Fruit fly (Drosophila melanogaster) whole organism, embryonic: ENCODE data around the gene nAChRalpha7.
A peak's percentile ranks its signal among the peaks of the same experiment; 100 is the strongest.

Experiments used
- Atf6 ChIP-seq: fragments of 200-800 bp; sonication (Bioruptor generic); IDR thresholded peaks from 2 replicates; pipeline ENCODE4 v1.3.6; 2022; ENCODE audit warnings: missing biosample characterization, missing genetic modification characterization
- BEAF-32 ChIP-seq: fragments of 200-800 bp; sonication (Bioruptor generic); optimal IDR thresholded peaks from 3 replicates; lab custom pipeline; 2017; ENCODE audit warnings: missing biosample characterization, missing genetic modification characterization, mild to moderate bottlenecking, moderate library complexity, missing genetic modification reagents
- CG1024 ChIP-seq: fragments of 200-800 bp; sonication (Bioruptor generic); IDR thresholded peaks from 2 replicates; pipeline ENCODE4 v1.3.6; 2022; ENCODE audit warnings: missing biosample characterization, missing genetic modification characterization
- CG10267 ChIP-seq: fragments of 200-800 bp; sonication (Bioruptor generic); optimal IDR thresholded peaks from 2 replicates; lab custom pipeline; 2018; ENCODE audit warnings: missing biosample characterization, mild to moderate bottlenecking, missing genetic modification characterization, moderate library complexity
- CG10462 ChIP-seq: fragments of 200-800 bp; sonication (Bioruptor generic); optimal IDR thresholded peaks from 2 replicates; lab custom pipeline; 2016; ENCODE audit warnings: missing biosample characterization, missing genetic modification characterization
- CG11093 ChIP-seq: fragments of 200-800 bp; sonication (Bioruptor generic); IDR thresholded peaks from 3 replicates; pipeline ENCODE4 v1.3.6; 2022; ENCODE audit warnings: missing biosample characterization, missing genetic modification characterization
- CG14860 ChIP-seq: fragments of 200-800 bp; sonication (Bioruptor generic); IDR thresholded peaks from 3 replicates; pipeline ENCODE4 v1.3.6; 2022; ENCODE audit warnings: missing biosample characterization, missing genetic modification characterization; ENCODE audit not compliant: partially characterized antibody
- CG17612 ChIP-seq: fragments of 200-800 bp; sonication (Bioruptor generic); IDR thresholded peaks from 2 replicates; pipeline ENCODE4 v1.3.6; 2022; ENCODE audit warnings: missing biosample characterization, missing genetic modification characterization
- CG18262 ChIP-seq: fragments of 200-800 bp; optimal IDR thresholded peaks from 3 replicates; lab custom pipeline; 2019; ENCODE audit warnings: missing biosample characterization, mild to moderate bottlenecking, missing genetic modification characterization, moderate library complexity
- CG2116 ChIP-seq: fragments of 200-800 bp; sonication (Bioruptor generic); optimal IDR thresholded peaks from 3 replicates; lab custom pipeline; 2018; ENCODE audit warnings: missing biosample characterization, mild to moderate bottlenecking, missing genetic modification characterization
- CG2120 ChIP-seq: fragments of 200-800 bp; sonication (Bioruptor generic); optimal IDR thresholded peaks from 3 replicates; lab custom pipeline; 2016; ENCODE audit warnings: missing biosample characterization, missing genetic modification characterization
- CG2678 ChIP-seq: fragments of 200-800 bp; sonication (Bioruptor generic); optimal IDR thresholded peaks from 3 replicates; lab custom pipeline; 2019; ENCODE audit warnings: missing biosample characterization, mild to moderate bottlenecking, missing genetic modification characterization, moderate library complexity
- CG2889 ChIP-seq: fragments of 200-800 bp; sonication (Bioruptor generic); IDR thresholded peaks from 3 replicates; pipeline ENCODE4 v1.3.6; 2022; ENCODE audit warnings: missing biosample characterization, missing genetic modification characterization
- CG33557 ChIP-seq: fragments of 200-800 bp; sonication (Bioruptor generic); optimal IDR thresholded peaks from 2 replicates; lab custom pipeline; 2019; ENCODE audit warnings: missing biosample characterization, mild to moderate bottlenecking, missing genetic modification characterization, moderate library complexity
- CG4730 ChIP-seq: fragments of 200-800 bp; sonication (Bioruptor generic); IDR thresholded peaks from 2 replicates; pipeline ENCODE4 v1.3.6; 2022; ENCODE audit warnings: missing biosample characterization, missing genetic modification characterization
- CG7556 ChIP-seq: fragments of 200-800 bp; sonication (Bioruptor generic); optimal IDR thresholded peaks from 2 replicates; lab custom pipeline; 2017; ENCODE audit warnings: missing biosample characterization, mild to moderate bottlenecking, missing genetic modification characterization
- CG7745 ChIP-seq: fragments of 200-800 bp; sonication (Bioruptor generic); optimal IDR thresholded peaks from 2 replicates; lab custom pipeline; 2018; ENCODE audit warnings: missing biosample characterization, mild to moderate bottlenecking, missing genetic modification characterization, moderate library complexity
- CG8089 ChIP-seq: fragments of 200-800 bp; sonication (Bioruptor generic); optimal IDR thresholded peaks from 3 replicates; lab custom pipeline; 2016; ENCODE audit warnings: missing biosample characterization, missing genetic modification characterization
- CG8281 ChIP-seq: fragments of 200-800 bp; sonication (Bioruptor generic); optimal IDR thresholded peaks from 2 replicates; lab custom pipeline; 2018; ENCODE audit warnings: missing biosample characterization, mild to moderate bottlenecking, missing genetic modification characterization, moderate library complexity
- CG9727 ChIP-seq: fragments of 200-800 bp; sonication (Bioruptor generic); optimal IDR thresholded peaks from 3 replicates; lab custom pipeline; 2017; ENCODE audit warnings: missing biosample characterization, mild to moderate bottlenecking, missing genetic modification characterization
- D ChIP-seq, 2 experiments: fragments of 200-800 bp in 1 of 2; fragments of >200 bp in 1 of 2; sonication (Bioruptor generic) in 1 of 2; optimal IDR thresholded peaks; 2 replicates in 1 of 2; 3 replicates in 1 of 2; lab custom pipeline; 2017; ENCODE audit warnings: mild to moderate bottlenecking in 1 of 2, missing biosample characterization in 1 of 2, missing genetic modification characterization in 1 of 2, missing genetic modification reagents in 1 of 2
- Fer2 ChIP-seq: fragments of 200-800 bp; sonication (Bioruptor generic); optimal IDR thresholded peaks from 2 replicates; lab custom pipeline; 2018; ENCODE audit warnings: missing biosample characterization, mild to moderate bottlenecking, missing genetic modification characterization, moderate library complexity
- Hey ChIP-seq: fragments of 200-800 bp; sonication (Bioruptor generic); optimal IDR thresholded peaks from 3 replicates; lab custom pipeline; 2018; ENCODE audit warnings: missing biosample characterization, mild to moderate bottlenecking, missing genetic modification characterization
- Hr51 ChIP-seq, 2 experiments: fragments of 200-800 bp; sonication (Bioruptor generic); optimal IDR thresholded peaks; 2 replicates in 1 of 2; 3 replicates in 1 of 2; lab custom pipeline; 2016 to 2018; ENCODE audit warnings: missing biosample characterization in 2 of 2, missing genetic modification characterization in 2 of 2, mild to moderate bottlenecking in 1 of 2, moderate library complexity in 1 of 2
- Oaz ChIP-seq: fragments of 200-800 bp; sonication (Bioruptor generic); IDR thresholded peaks from 2 replicates; pipeline ENCODE4 v1.3.6; 2022; ENCODE audit warnings: missing biosample characterization, missing genetic modification characterization
- Sin3A ChIP-seq: fragments of >200 bp; optimal IDR thresholded peaks from 2 replicates; lab custom pipeline; 2018
- ash1 ChIP-seq: fragments of 200-800 bp; sonication (Bioruptor generic); optimal IDR thresholded peaks from 2 replicates; lab custom pipeline; 2018; ENCODE audit warnings: missing biosample characterization, mild to moderate bottlenecking, missing genetic modification characterization
- esg ChIP-seq: fragments of 200-800 bp; sonication (Bioruptor generic); conservative IDR thresholded peaks from 2 replicates; pipeline ENCODE4 v1.3.6; 2022; ENCODE audit warnings: missing biosample characterization, missing genetic modification characterization
- gcm ChIP-seq: fragments of 200-800 bp; sonication (Bioruptor generic); optimal IDR thresholded peaks from 2 replicates; lab custom pipeline; 2019; ENCODE audit warnings: missing biosample characterization, mild to moderate bottlenecking, missing genetic modification characterization, moderate library complexity
- grau ChIP-seq: fragments of 200-800 bp; optimal IDR thresholded peaks from 3 replicates; lab custom pipeline; 2019; ENCODE audit warnings: missing biosample characterization, mild to moderate bottlenecking, missing genetic modification characterization, moderate library complexity
- ham ChIP-seq: fragments of 200-800 bp; sonication (Bioruptor generic); IDR thresholded peaks from 2 replicates; pipeline ENCODE4 v1.3.6; 2022; ENCODE audit warnings: missing biosample characterization, missing genetic modification characterization
- lola ChIP-seq, 3 experiments: fragments of >200 bp in 2 of 3; fragments of 200-800 bp in 1 of 3; sonication (Bioruptor generic) in 1 of 3; optimal IDR thresholded peaks; 2 replicates each; lab custom pipeline; 2017 to 2019; ENCODE audit warnings: missing biosample characterization in 3 of 3, missing genetic modification characterization in 3 of 3, mild to moderate bottlenecking in 1 of 3, moderate library complexity in 1 of 3
- nerfin-2 ChIP-seq: fragments of 200-800 bp; sonication (Bioruptor generic); IDR thresholded peaks from 2 replicates; pipeline ENCODE4 v1.3.6; 2022; ENCODE audit warnings: missing biosample characterization, missing genetic modification characterization; ENCODE audit not compliant: partially characterized antibody
- nom ChIP-seq: fragments of 200-800 bp; sonication (Bioruptor generic); optimal IDR thresholded peaks from 2 replicates; lab custom pipeline; 2017; ENCODE audit warnings: missing biosample characterization, missing genetic modification characterization, mild to moderate bottlenecking, moderate library complexity, missing genetic modification reagents
- onecut ChIP-seq: fragments of 200-800 bp; sonication (Bioruptor generic); IDR thresholded peaks from 2 replicates; pipeline ENCODE4 v1.3.6; 2022; ENCODE audit warnings: missing biosample characterization, missing genetic modification characterization
- peb ChIP-seq: fragments of 200-800 bp; sonication (Bioruptor generic); IDR thresholded peaks from 2 replicates; pipeline ENCODE4 v1.3.6; 2022; ENCODE audit warnings: missing biosample characterization, missing genetic modification characterization
- pfk ChIP-seq: fragments of 200-800 bp; sonication (Bioruptor generic); optimal IDR thresholded peaks from 2 replicates; lab custom pipeline; 2018; ENCODE audit warnings: missing biosample characterization, mild to moderate bottlenecking, missing genetic modification characterization, moderate library complexity
- ssp ChIP-seq: fragments of 200-800 bp; sonication (Bioruptor generic); IDR thresholded peaks from 2 replicates; pipeline ENCODE4 v1.3.6; 2022; ENCODE audit warnings: missing biosample characterization, missing genetic modification characterization
- tap ChIP-seq: fragments of 200-800 bp; optimal IDR thresholded peaks from 3 replicates; lab custom pipeline; 2019; ENCODE audit warnings: missing biosample characterization, mild to moderate bottlenecking, missing genetic modification characterization, moderate library complexity
- tx ChIP-seq: fragments of 200-800 bp; sonication (Bioruptor generic); optimal IDR thresholded peaks from 2 replicates; lab custom pipeline; 2016; ENCODE audit warnings: missing biosample characterization, missing genetic modification characterization
- usp ChIP-seq: fragments of >200 bp; optimal IDR thresholded peaks from 2 replicates; lab custom pipeline; 2017; ENCODE audit warnings: missing biosample characterization, missing genetic modification characterization
- zen ChIP-seq: fragments of 200-800 bp; sonication (Bioruptor generic); optimal IDR thresholded peaks from 3 replicates; lab custom pipeline; 2018; ENCODE audit warnings: missing biosample characterization, mild to moderate bottlenecking, missing genetic modification characterization, moderate library complexity

The nAChRalpha7 gene

DNA sequence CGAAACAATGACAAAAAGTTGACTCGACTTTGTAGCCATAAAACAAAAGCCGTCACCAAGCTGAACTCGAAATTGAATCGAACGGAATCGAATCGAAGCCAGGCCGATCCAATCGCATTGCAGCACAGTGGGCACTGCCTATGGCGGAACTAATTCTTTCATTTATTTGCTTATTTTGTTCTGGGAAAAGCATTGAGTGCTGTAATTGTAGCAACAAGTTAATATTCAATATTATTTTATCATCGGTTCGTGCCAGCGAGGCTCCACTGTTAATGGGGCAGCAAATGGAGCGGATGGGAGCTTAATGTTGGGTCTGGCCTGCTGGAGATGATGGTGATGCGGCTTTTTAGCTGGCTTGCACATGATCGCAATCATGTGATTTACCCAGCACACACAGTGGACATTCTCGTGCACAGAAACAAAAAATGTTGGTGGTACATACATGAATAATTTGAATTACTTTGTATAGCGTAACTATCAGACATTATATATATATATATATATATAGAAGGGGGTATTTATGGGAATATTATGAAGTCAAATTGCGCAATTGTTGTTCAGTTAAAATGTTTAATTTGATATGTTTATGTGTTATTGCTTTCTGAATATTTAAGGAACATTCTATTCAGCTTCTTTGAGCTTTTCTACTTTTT, 58.8 kb downstream of the nAChRalpha7 start (continued):
- peak; percentile 87 for TF ChIP-seq CG11093 (GFP tag; lab: Robert Waterston, UW)
- TF ChIP-seq CG2120 (GFP tag; lab: Kevin White, UChicago): peak; percentile 70
- peak; percentile 95 for TF ChIP-seq grau (tag; lab: Kevin White, UChicago)
- TF ChIP-seq CG9727 (GFP tag; lab: Kevin White, UChicago): peak; percentile 69
- TF ChIP-seq nerfin-2: no peak
- peak; percentile 90 for TF ChIP-seq onecut
- peak; percentile 90 for TF ChIP-seq peb
- peak; percentile 92 for TF ChIP-seq tap (tag; lab: Kevin White, UChicago)
- peak; percentile 82 for TF ChIP-seq CG17612 (GFP tag; lab: Robert Waterston, UW)
- TF ChIP-seq tx (GFP tag; lab: Kevin White, UChicago): peak; percentile 80
- TF ChIP-seq Oaz: peak; percentile 89
- TF ChIP-seq CG10267 (tag; lab: Kevin White, UChicago): peak; percentile 72
- TF ChIP-seq CG2116 (GFP tag; lab: Kevin White, UChicago): peak; percentile 46
- peak; percentile 63 for TF ChIP-seq zen (tag; lab: Kevin White, UChicago)
- no peak for TF ChIP-seq BEAF-32 (GFP tag; lab: Kevin White, UChicago)
- no peak for TF ChIP-seq usp (GFP tag; lab: Kevin White, UChicago)
- peak; percentile 24 for TF ChIP-seq ash1 (GFP tag; lab: Kevin White, UChicago)
- TF ChIP-seq CG14860: no peak
- TF ChIP-seq CG4730: peak; percentile 85
- TF ChIP-seq pfk (GFP tag; lab: Kevin White, UChicago): no peak
- TF ChIP-seq CG2889 (GFP tag; lab: Robert Waterston, UW): peak; percentile 81; the same call in 2 of the 3 replicates
- TF ChIP-seq D (optimal IDR thresholded peaks at IDR 0.05; lab: Kevin White, UChicago): no peak
- TF ChIP-seq D (GFP tag; optimal IDR thresholded peaks at IDR 0.05; lab: Kevin White, UChicago): peak; percentile 77
- peak; percentile 90 for TF ChIP-seq CG1024 (GFP tag; lab: Robert Waterston, UW)
- TF ChIP-seq CG8089 (GFP tag; lab: Kevin White, UChicago): peak; percentile 84
- TF ChIP-seq ssp (GFP tag; lab: Robert Waterston, UW): peak; percentile 83
- TF ChIP-seq Atf6: peak; percentile 78; the same call in 1 of the 2 replicates
- no peak for TF ChIP-seq ham (GFP tag; lab: Robert Waterston, UW)
- TF ChIP-seq CG33557 (GFP tag; lab: Kevin White, UChicago): peak; percentile 74
- TF ChIP-seq CG2678 (tag; lab: Kevin White, UChicago): peak; percentile 91
- peak; percentile 86 for TF ChIP-seq gcm (GFP tag; lab: Kevin White, UChicago)
- TF ChIP-seq CG7556: peak; percentile 75
- peak; percentile 79 for TF ChIP-seq CG18262 (tag; lab: Kevin White, UChicago)
- TF ChIP-seq lola (GFP tag; optimal IDR thresholded peaks at IDR 0.05; lab: Kevin White, UChicago): peak in 1 of 3 experiments; percentile 63
- peak; percentile 67 to 91 for TF ChIP-seq Hr51 (GFP tag; optimal IDR thresholded peaks at IDR 0.05; lab: Kevin White, UChicago)
- TF ChIP-seq Fer2: peak; percentile 69
- no peak for TF ChIP-seq CG7745 (tag; lab: Kevin White, UChicago)
- TF ChIP-seq Sin3A (lab: Kevin White, UChicago): no peak
- peak; percentile 91 for TF ChIP-seq esg (GFP tag; lab: Robert Waterston, UW)
- TF ChIP-seq, all 482 proteins: peak for 408

DNA sequence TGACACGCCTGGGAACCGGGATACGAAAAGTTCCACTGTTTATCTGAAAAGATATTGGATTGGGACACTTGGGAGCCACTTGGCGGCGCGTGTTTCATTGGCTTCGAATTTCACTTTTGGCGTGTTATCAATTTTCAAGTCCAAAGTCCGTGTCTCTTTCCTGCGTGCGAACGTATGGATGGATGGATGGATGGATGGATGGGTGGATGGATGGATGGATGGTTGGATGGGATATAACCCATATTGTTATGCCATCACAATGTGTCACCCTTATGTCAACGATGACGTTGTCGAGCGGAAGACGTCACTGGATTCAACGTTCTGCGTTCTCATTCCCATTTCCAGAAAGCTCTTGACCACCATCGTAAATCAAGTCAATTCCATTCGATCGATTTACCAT, 60.5 kb downstream of the nAChRalpha7 start:
- TF ChIP-seq CG10462 (no peak), nom (peak; percentile 43), Hey (tag; lab: Kevin White, UChicago) (peak; percentile 6), CG8281 (peak; percentile 99)
